Worm (Caenorhabditis elegans): Measurements from ENCODE around the gene R05G9.3.

- TF ChIP-seq tbx-8 (GFP tag; optimal IDR thresholded peaks at IDR 0.05) (no peak), elt-1 (tag; optimal IDR thresholded peaks at IDR 0.05; ENCODE audit: borderline replicate concordance, insufficient read depth) (no peak), nhr-237 (tag; optimal IDR thresholded peaks at IDR 0.05) (no peak), lin-13 (tag; optimal IDR thresholded peaks at IDR 0.05) (no peak), unc-62 (GFP tag; optimal IDR thresholded peaks at IDR 0.05) (no peak), mab-5 (tag; optimal IDR thresholded peaks at IDR 0.05) (no peak), unc-39 (tag; optimal IDR thresholded peaks at IDR 0.05) (no peak), pha-4 (tag; optimal IDR thresholded peaks at IDR 0.05) (no peak), ces-1 (GFP tag; optimal IDR thresholded peaks at IDR 0.05) (no peak), nhr-12 (tag; optimal IDR thresholded peaks at IDR 0.05) (no peak)
These were observed 10.1 kb downstream of the R05G9.3 start for ce11 chrII:6491187-6491586.
